Worm (Caenorhabditis elegans) whole organism, young adult: ENCODE results near the gene attf-3.
A peak's percentile ranks its signal among the peaks of the same experiment; 100 is the strongest.

Experiments
- B0336.3 ChIP-seq: fragments of 200-800 bp; sonication (Bioruptor generic); IDR thresholded peaks from 2 replicates; pipeline ENCODE4 v1.3.6; 2022; ENCODE audit warnings: missing genetic modification characterization, missing compliant biosample characterization
- C06A6.2 ChIP-seq: fragments of 200-800 bp; sonication (Bioruptor generic); conservative IDR thresholded peaks from 2 replicates; pipeline ENCODE4 v1.3.6; 2022; ENCODE audit warnings: missing genetic modification characterization, missing compliant biosample characterization
- C17E4.6 ChIP-seq: fragments of 200-800 bp; sonication (Bioruptor generic); IDR thresholded peaks from 2 replicates; pipeline ENCODE4 v1.3.6; 2022; ENCODE audit warnings: missing genetic modification reagents, missing genetic modification characterization, missing compliant biosample characterization
- F10E7.11 ChIP-seq: sonication (generic microtip); optimal IDR thresholded peaks from 2 replicates; lab custom pipeline; 2017; ENCODE audit warnings: mild to moderate bottlenecking, missing genetic modification characterization, moderate library complexity, missing compliant biosample characterization
- F23B12.7 ChIP-seq: sonication (generic microtip); optimal IDR thresholded peaks from 2 replicates; lab custom pipeline; 2017; ENCODE audit warnings: missing genetic modification characterization, mild to moderate bottlenecking, missing compliant biosample characterization, antibody characterized with exemption, moderate library complexity; ENCODE audit not compliant: insufficient read depth
- K12H6.12 ChIP-seq: fragments of 200-800 bp; sonication (Bioruptor generic); optimal IDR thresholded peaks from 2 replicates; lab custom pipeline; 2018; ENCODE audit warnings: mild to moderate bottlenecking, missing genetic modification characterization, missing compliant biosample characterization
- Y53F4B.3 ChIP-seq: fragments of 200-800 bp; sonication (Bioruptor generic); IDR thresholded peaks from 2 replicates; pipeline ENCODE4 v1.3.6; 2022; ENCODE audit warnings: missing genetic modification reagents, missing genetic modification characterization, missing compliant biosample characterization
- Y53G8AR.9 ChIP-seq: fragments of 200-800 bp; sonication (Bioruptor generic); conservative IDR thresholded peaks from 2 replicates; pipeline ENCODE4 v1.3.6; 2022; ENCODE audit warnings: missing genetic modification reagents, missing genetic modification characterization, missing compliant biosample characterization
- Y56A3A.18 ChIP-seq: fragments of 200-800 bp; sonication (Bioruptor generic); IDR thresholded peaks from 2 replicates; pipeline ENCODE4 v1.3.6; 2022; ENCODE audit warnings: missing genetic modification reagents, missing genetic modification characterization, missing compliant biosample characterization
- ama-1 ChIP-seq, 3 experiments: fragments of 150-350 bp in 1 of 3; sonication (generic microtip) in 2 of 3; optimal IDR thresholded peaks; 2 replicates each; lab custom pipeline; 2014 to 2018; ENCODE audit warnings: missing biosample characterization in 2 of 3, missing genetic modification characterization in 2 of 3, missing genetic modification reagents in 2 of 3
- atf-7 ChIP-seq: sonication (generic microtip); optimal IDR thresholded peaks from 2 replicates; lab custom pipeline; 2017; ENCODE audit warnings: mild to moderate bottlenecking, missing genetic modification characterization, missing compliant biosample characterization
- athp-1 ChIP-seq: sonication (generic microtip); optimal IDR thresholded peaks from 2 replicates; lab custom pipeline; 2017; ENCODE audit warnings: mild to moderate bottlenecking, missing genetic modification characterization, missing compliant biosample characterization
- attf-5 ChIP-seq: fragments of 200-800 bp; sonication (Bioruptor generic); optimal IDR thresholded peaks from 2 replicates; lab custom pipeline; 2018; ENCODE audit warnings: mild to moderate bottlenecking, missing genetic modification characterization, missing compliant biosample characterization
- cebp-1 ChIP-seq, 2 experiments: fragments of 200-800 bp in 1 of 2; sonication (Bioruptor generic) in 1 of 2; sonication (generic microtip) in 1 of 2; IDR thresholded peaks in 1 of 2; optimal IDR thresholded peaks in 1 of 2; 2 replicates each; pipeline versions ENCODE4 v1.3.6 to Lab custom; 2017 to 2022; ENCODE audit warnings: missing compliant biosample characterization in 2 of 2, missing genetic modification characterization in 2 of 2, mild to moderate bottlenecking in 1 of 2, missing genetic modification reagents in 1 of 2, moderate library complexity in 1 of 2
- cebp-2 ChIP-seq: fragments of 200-800 bp; sonication (Bioruptor generic); IDR thresholded peaks from 2 replicates; pipeline ENCODE4 v1.3.6; 2022; ENCODE audit warnings: missing genetic modification characterization, missing compliant biosample characterization
- ceh-27 ChIP-seq: fragments of 200-800 bp; sonication (Bioruptor generic); optimal IDR thresholded peaks from 2 replicates; lab custom pipeline; 2018; ENCODE audit warnings: mild to moderate bottlenecking, missing genetic modification characterization, moderate library complexity, missing compliant biosample characterization
- ceh-79 ChIP-seq: sonication (generic microtip); optimal IDR thresholded peaks from 2 replicates; lab custom pipeline; 2017; ENCODE audit warnings: mild to moderate bottlenecking, missing genetic modification characterization, missing compliant biosample characterization
- egl-18 ChIP-seq: fragments of 200-800 bp; sonication (Bioruptor generic); IDR thresholded peaks from 2 replicates; pipeline ENCODE4 v1.3.6; 2022; ENCODE audit warnings: missing genetic modification reagents, missing genetic modification characterization, missing compliant biosample characterization
- hsf-1 ChIP-seq: fragments of 200-800 bp; sonication (Bioruptor generic); IDR thresholded peaks from 2 replicates; pipeline ENCODE4 v1.3.6; 2022; ENCODE audit warnings: missing genetic modification reagents, missing genetic modification characterization, missing compliant biosample characterization
- let-526 ChIP-seq: fragments of 200-800 bp; sonication (Bioruptor generic); IDR thresholded peaks from 2 replicates; pipeline ENCODE4 v1.3.6; 2022; ENCODE audit warnings: missing genetic modification reagents, missing genetic modification characterization, missing compliant biosample characterization
- lin-26 ChIP-seq: fragments of 200-800 bp; sonication (Bioruptor generic); IDR thresholded peaks from 2 replicates; pipeline ENCODE4 v1.3.6; 2022; ENCODE audit warnings: missing genetic modification reagents, missing genetic modification characterization, missing compliant biosample characterization
- lin-35 ChIP-seq, 3 experiments: fragments of 150-350 bp in 2 of 3; sonication (generic microtip) in 1 of 3; optimal IDR thresholded peaks; 2 replicates each; lab custom pipeline; 2014 to 2018; ENCODE audit warnings: missing biosample characterization in 3 of 3, missing genetic modification characterization in 3 of 3, missing genetic modification reagents in 3 of 3
- lin-54 ChIP-seq: fragments of 200-800 bp; sonication (Bioruptor generic); optimal IDR thresholded peaks from 2 replicates; lab custom pipeline; 2018; ENCODE audit warnings: mild to moderate bottlenecking, missing genetic modification characterization, missing compliant biosample characterization
- lsl-1 ChIP-seq: fragments of 200-800 bp; sonication (Bioruptor generic); optimal IDR thresholded peaks from 2 replicates; lab custom pipeline; 2018; ENCODE audit warnings: mild to moderate bottlenecking, missing genetic modification characterization, moderate library complexity, missing compliant biosample characterization
- mcd-1 ChIP-seq: fragments of 200-800 bp; sonication (Bioruptor generic); IDR thresholded peaks from 2 replicates; pipeline ENCODE4 v1.3.6; 2022; ENCODE audit warnings: missing genetic modification reagents, missing genetic modification characterization, missing compliant biosample characterization
- mes-4 ChIP-seq: sonication (generic microtip); optimal IDR thresholded peaks from 2 replicates; lab custom pipeline; 2016; ENCODE audit warnings: missing genotype, missing genetic modification characterization, missing compliant biosample characterization
- nfyb-1 ChIP-seq: fragments of 200-800 bp; sonication (Bioruptor generic); IDR thresholded peaks from 2 replicates; pipeline ENCODE4 v1.3.6; 2022; ENCODE audit warnings: missing genetic modification reagents, missing genetic modification characterization, missing compliant biosample characterization
- pbrm-1 ChIP-seq: fragments of 200-800 bp; sonication (Bioruptor generic); IDR thresholded peaks from 2 replicates; pipeline ENCODE4 v1.3.6; 2022; ENCODE audit warnings: missing genetic modification reagents, missing genetic modification characterization, missing compliant biosample characterization
- sdz-38 ChIP-seq: sonication (generic microtip); optimal IDR thresholded peaks from 2 replicates; lab custom pipeline; 2016; ENCODE audit warnings: missing genotype, missing genetic modification characterization, missing compliant biosample characterization
- somi-1 ChIP-seq: fragments of 200-800 bp; sonication (Bioruptor generic); optimal IDR thresholded peaks from 2 replicates; lab custom pipeline; 2018; ENCODE audit warnings: mild to moderate bottlenecking, missing genetic modification characterization, missing compliant biosample characterization
- tbp1 ChIP-seq: fragments of 200-800 bp; sonication (Bioruptor generic); optimal IDR thresholded peaks from 2 replicates; lab custom pipeline; 2018; ENCODE audit warnings: mild to moderate bottlenecking, missing genetic modification characterization, missing compliant biosample characterization
- xnd-1 ChIP-seq: sonication (generic microtip); optimal IDR thresholded peaks from 2 replicates; lab custom pipeline; 2016; ENCODE audit warnings: missing genotype, missing genetic modification reagents, missing genetic modification characterization, missing compliant biosample characterization
- zfh-2 ChIP-seq: fragments of 200-800 bp; sonication (Bioruptor generic); conservative IDR thresholded peaks from 2 replicates; pipeline ENCODE4 v1.3.6; 2022; ENCODE audit warnings: missing genetic modification reagents, missing genetic modification characterization, missing compliant biosample characterization
- ztf-26 ChIP-seq: sonication (generic microtip); optimal IDR thresholded peaks from 2 replicates; lab custom pipeline; 2017; ENCODE audit warnings: missing genetic modification characterization, missing compliant biosample characterization
- ztf-28 ChIP-seq: fragments of 200-800 bp; sonication (Bioruptor generic); IDR thresholded peaks from 2 replicates; pipeline ENCODE4 v1.3.6; 2022; ENCODE audit warnings: missing genetic modification reagents, missing genetic modification characterization, missing compliant biosample characterization

attf-3 gene

ce11 chrIII:69652-70051 lies 16.5 kb downstream of the attf-3 start, which contains the start of gene spt-4:
Gene spt-4, minus strand, starts transcription at chrIII:69752.
- no peak for TF ChIP-seq mes-4 (tag; lab: Kevin White, UChicago)
- TF ChIP-seq lin-54 (GFP tag; lab: Kevin White, UChicago): no peak
- TF ChIP-seq B0336.3 (GFP tag; lab: Robert Waterston, UW): no peak
- no peak for TF ChIP-seq cebp-2 (GFP tag; lab: Robert Waterston, UW)
- no peak for TF ChIP-seq ceh-79 (tag; lab: Kevin White, UChicago)
- no peak for TF ChIP-seq athp-1 (tag; lab: Kevin White, UChicago)
- no peak for TF ChIP-seq sdz-38 (tag; lab: Kevin White, UChicago)
- TF ChIP-seq Y53G8AR.9 (GFP tag; lab: Robert Waterston, UW): no peak
- TF ChIP-seq Y53F4B.3 (GFP tag; lab: Robert Waterston, UW): no peak
- no peak for TF ChIP-seq C06A6.2 (GFP tag; lab: Robert Waterston, UW)

- TF ChIP-seq Y56A3A.18 (GFP tag; lab: Robert Waterston, UW): no peak
- TF ChIP-seq egl-18 (GFP tag; lab: Robert Waterston, UW): no peak
- peak; percentile 25; the same call in 1 of the 2 replicates for TF ChIP-seq mcd-1
- peak; percentile 33 for TF ChIP-seq ceh-27 (GFP tag; lab: Kevin White, UChicago)
- TF ChIP-seq lin-26: peak; percentile 15; the same call in 1 of the 2 replicates
- no peak for TF ChIP-seq tbp1 (GFP tag; lab: Kevin White, UChicago)
- TF ChIP-seq cebp-1 (GFP tag; IDR thresholded peaks at IDR 0.05; lab: Robert Waterston, UW): no peak
- peak; percentile 55 for TF ChIP-seq cebp-1 (tag; optimal IDR thresholded peaks at IDR 0.05; lab: Kevin White, UChicago)
- no peak for TF ChIP-seq F10E7.11 (tag; lab: Kevin White, UChicago)
- peak; percentile 12 for TF ChIP-seq somi-1 (GFP tag; lab: Kevin White, UChicago)
- TF ChIP-seq K12H6.12 (tag; lab: Kevin White, UChicago): peak; percentile 48
- TF ChIP-seq pbrm-1 (GFP tag; lab: Robert Waterston, UW): peak; percentile 30; the same call in 1 of the 2 replicates
- TF ChIP-seq ama-1 (optimal IDR thresholded peaks at IDR 0.05; lab: Kevin White, UChicago): peak; percentile 78
- TF ChIP-seq ama-1 (GFP tag; optimal IDR thresholded peaks at IDR 0.05; lab: Kevin White, UChicago): no peak
- 0 out of 2 replicates have a peak, but pooled peaks have one; percentile 7 for TF ChIP-seq ztf-28 (GFP tag; lab: Robert Waterston, UW)
- peak; percentile 81 for TF ChIP-seq zfh-2 (GFP tag; lab: Robert Waterston, UW)
- peak; percentile 39 for TF ChIP-seq attf-5 (GFP tag; lab: Kevin White, UChicago)
Observed at ce11 chrIII:67025-67424, 19.2 kb downstream of the attf-3 start.

- no peak for TF ChIP-seq hsf-1
- 0 out of 2 replicates have a peak, but pooled peaks have one; percentile 16 for TF ChIP-seq nfyb-1 (GFP tag; lab: Robert Waterston, UW)
- TF ChIP-seq lsl-1: no peak
- no peak for TF ChIP-seq let-526
- peak; percentile 55 for TF ChIP-seq ama-1 (optimal IDR thresholded peaks at IDR 0.05; lab: Kevin White, UChicago)
- TF ChIP-seq ama-1 (GFP tag; optimal IDR thresholded peaks at IDR 0.05; lab: Kevin White, UChicago): no peak
- TF ChIP-seq, all 124 proteins: peak for 2
Observed at ce11 chrIII:66160-66559, 20.0 kb downstream of the attf-3 start, which contains the start of gene pck-1. Gene pck-1, minus strand, starts transcription at chrIII:66260.

ce11 chrIII:65626-65937 lies 20.6 kb downstream of the attf-3 start:
- TF ChIP-seq F23B12.7 (tag; lab: Kevin White, UChicago) (no peak), ama-1 (optimal IDR thresholded peaks at IDR 0.05; lab: Kevin White, UChicago) (peak; percentile 36), ama-1 (GFP tag; optimal IDR thresholded peaks at IDR 0.05; lab: Kevin White, UChicago) (no peak), atf-7 (tag; lab: Kevin White, UChicago) (no peak), let-526 (no peak), lin-35 (GFP tag; optimal IDR thresholded peaks at IDR 0.05; lab: Kevin White, UChicago) (peak in 1 of 3 experiments; percentile 6), tbp1 (GFP tag; lab: Kevin White, UChicago) (no peak), mes-4 (tag; lab: Kevin White, UChicago) (no peak), ztf-26 (tag; lab: Kevin White, UChicago) (peak; percentile 25), xnd-1 (no peak), C17E4.6 (GFP tag; lab: Robert Waterston, UW) (no peak)
